Worm (Caenorhabditis elegans) whole organism, mixed stage, embryonic: ENCODE measurements around the gene pad-2.

Experiments used
- M03D4.4 ChIP-seq: sonication (generic microtip); optimal IDR thresholded peaks from 2 replicates; lab custom pipeline; 2017; ENCODE audit warnings: mild to moderate bottlenecking, missing genetic modification characterization, missing compliant biosample characterization
- bed-3 ChIP-seq: fragments of 200-800 bp; sonication (Bioruptor generic); optimal IDR thresholded peaks from 3 replicates; lab custom pipeline; 2018; ENCODE audit warnings: mild to moderate bottlenecking, missing genetic modification characterization, moderate library complexity, missing compliant biosample characterization
- blmp-1 ChIP-seq: fragments of 150-350 bp; optimal IDR thresholded peaks from 2 replicates; lab custom pipeline; 2014; ENCODE audit warnings: missing biosample characterization, missing genetic modification characterization
- ceh-39 ChIP-seq: fragments of 150-350 bp; optimal IDR thresholded peaks from 2 replicates; lab custom pipeline; 2014; ENCODE audit warnings: missing biosample characterization, missing genetic modification characterization
- ceh-43 ChIP-seq: fragments of 200-800 bp; sonication (Bioruptor generic); optimal IDR thresholded peaks from 2 replicates; lab custom pipeline; 2018; ENCODE audit warnings: mild to moderate bottlenecking, missing genetic modification characterization, moderate library complexity, missing compliant biosample characterization
- ceh-83 ChIP-seq: fragments of 200-800 bp; sonication (Bioruptor generic); optimal IDR thresholded peaks from 2 replicates; lab custom pipeline; 2018; ENCODE audit warnings: mild to moderate bottlenecking, missing genetic modification characterization, missing compliant biosample characterization
- ces-1 ChIP-seq: fragments of 150-350 bp; optimal IDR thresholded peaks from 2 replicates; lab custom pipeline; 2014; ENCODE audit warnings: missing biosample characterization, missing genetic modification reagents, missing genetic modification characterization
- drap-1 ChIP-seq: fragments of 200-800 bp; sonication (Bioruptor generic); optimal IDR thresholded peaks from 3 replicates; lab custom pipeline; 2018; ENCODE audit warnings: mild to moderate bottlenecking, missing genetic modification characterization, missing compliant biosample characterization
- elt-1 ChIP-seq: sonication (generic microtip); optimal IDR thresholded peaks from 2 replicates; lab custom pipeline; 2017; ENCODE audit warnings: missing genetic modification characterization, mild to moderate bottlenecking, missing compliant biosample characterization, antibody characterized with exemption, moderate library complexity, borderline replicate concordance; ENCODE audit not compliant: insufficient read depth
- elt-3 ChIP-seq: fragments of 150-350 bp; optimal IDR thresholded peaks from 2 replicates; lab custom pipeline; 2014; ENCODE audit warnings: missing biosample characterization, missing genetic modification characterization
- flh-1 ChIP-seq: fragments of 200-800 bp; sonication (Bioruptor generic); optimal IDR thresholded peaks from 2 replicates; lab custom pipeline; 2018; ENCODE audit warnings: mild to moderate bottlenecking, missing genetic modification characterization, moderate library complexity, missing compliant biosample characterization
- ham-2 ChIP-seq: fragments of 200-800 bp; sonication (Bioruptor generic); optimal IDR thresholded peaks from 2 replicates; lab custom pipeline; 2018; ENCODE audit warnings: mild to moderate bottlenecking, missing genetic modification characterization, missing compliant biosample characterization
- hlh-1 ChIP-seq: fragments of 150-350 bp; optimal IDR thresholded peaks from 2 replicates; lab custom pipeline; 2014; ENCODE audit warnings: missing biosample characterization, missing genetic modification reagents, missing genetic modification characterization
- lin-13 ChIP-seq: fragments of 150-350 bp; optimal IDR thresholded peaks from 2 replicates; lab custom pipeline; 2014; ENCODE audit warnings: missing biosample characterization, missing genetic modification characterization
- lin-32 ChIP-seq: fragments of 200-800 bp; sonication (Bioruptor generic); optimal IDR thresholded peaks from 2 replicates; lab custom pipeline; 2018; ENCODE audit warnings: mild to moderate bottlenecking, missing genetic modification characterization, missing compliant biosample characterization
- lsy-2 ChIP-seq: fragments of 150-350 bp; optimal IDR thresholded peaks from 2 replicates; lab custom pipeline; 2014; ENCODE audit warnings: missing biosample characterization, missing genetic modification characterization
- mep-1 ChIP-seq: fragments of 150-350 bp; optimal IDR thresholded peaks from 2 replicates; lab custom pipeline; 2017; ENCODE audit warnings: missing biosample characterization, missing genetic modification reagents, missing genetic modification characterization, inconsistent platforms
- mls-2 ChIP-seq: sonication (generic microtip); optimal IDR thresholded peaks from 2 replicates; lab custom pipeline; 2016; ENCODE audit warnings: mild to moderate bottlenecking, missing genetic modification characterization, moderate library complexity, missing compliant biosample characterization
- nhr-237 ChIP-seq: fragments of 150-350 bp; optimal IDR thresholded peaks from 2 replicates; lab custom pipeline; 2014; ENCODE audit warnings: missing biosample characterization, missing genetic modification characterization
- nhr-28 ChIP-seq: fragments of 150-350 bp; optimal IDR thresholded peaks from 2 replicates; lab custom pipeline; 2014; ENCODE audit warnings: missing biosample characterization, missing genetic modification characterization
- sem-2 ChIP-seq: fragments of 200-800 bp; sonication (Bioruptor generic); optimal IDR thresholded peaks from 2 replicates; lab custom pipeline; 2018; ENCODE audit warnings: mild to moderate bottlenecking, missing genetic modification characterization, missing compliant biosample characterization
- sptf-1 ChIP-seq: sonication (generic microtip); optimal IDR thresholded peaks from 2 replicates; lab custom pipeline; 2017; ENCODE audit warnings: mild to moderate bottlenecking, missing genetic modification characterization, moderate library complexity, missing compliant biosample characterization
- tbx-8 ChIP-seq: fragments of 200-800 bp; sonication (Bioruptor generic); optimal IDR thresholded peaks from 2 replicates; lab custom pipeline; 2018; ENCODE audit warnings: mild to moderate bottlenecking, missing genetic modification characterization, moderate library complexity, missing compliant biosample characterization
- unc-120 ChIP-seq: sonication (generic microtip); optimal IDR thresholded peaks from 2 replicates; lab custom pipeline; 2017; ENCODE audit warnings: missing genetic modification characterization, missing compliant biosample characterization; ENCODE audit not compliant: poor library complexity, severe bottlenecking
- unc-39 ChIP-seq: fragments of 150-350 bp; optimal IDR thresholded peaks from 2 replicates; lab custom pipeline; 2014; ENCODE audit warnings: missing biosample characterization, missing genetic modification characterization
- unc-62 ChIP-seq: fragments of 150-350 bp; optimal IDR thresholded peaks from 2 replicates; lab custom pipeline; 2014; ENCODE audit warnings: missing biosample characterization, missing genetic modification reagents, missing genetic modification characterization
- zip-8 ChIP-seq: fragments of 150-350 bp; optimal IDR thresholded peaks from 2 replicates; lab custom pipeline; 2014; ENCODE audit warnings: missing biosample characterization, missing genetic modification characterization

Gene pad-2

ce11 chrIII:10241332-10241829 lies 37.5 kb upstream of the pad-2 start:
- TF ChIP-seq ceh-43 (GFP tag; lab: Kevin White, UChicago) (no peak), lin-32 (GFP tag; lab: Kevin White, UChicago) (no peak), bed-3 (GFP tag; lab: Kevin White, UChicago) (no peak), M03D4.4 (tag; lab: Kevin White, UChicago) (no peak), sem-2 (GFP tag; lab: Kevin White, UChicago) (no peak)

- no peak for TF ChIP-seq nhr-237
- no peak for TF ChIP-seq elt-1 (tag; lab: Kevin White, UChicago)
- TF ChIP-seq unc-120 (tag; lab: Kevin White, UChicago), result no peak
- no peak for TF ChIP-seq ceh-39 (tag; lab: Kevin White, UChicago)
These were observed 34.9 kb upstream of the pad-2 start for ce11 chrIII:10244013-10244412.

- TF ChIP-seq unc-120 (tag; lab: Kevin White, UChicago), result peak; percentile 60
- peak; percentile 69 for TF ChIP-seq mep-1 (tag; lab: Kevin White, UChicago)
- peak; percentile 66 for TF ChIP-seq nhr-237
- TF ChIP-seq M03D4.4 (tag; lab: Kevin White, UChicago), result no peak
- no peak for TF ChIP-seq unc-39
- TF ChIP-seq mls-2 (tag; lab: Kevin White, UChicago), result no peak
- TF ChIP-seq lin-32 (GFP tag; lab: Kevin White, UChicago), result no peak
- peak; percentile 29 for TF ChIP-seq hlh-1
- TF ChIP-seq lsy-2 (tag; lab: Kevin White, UChicago), result peak; percentile 39
- TF ChIP-seq, all 35 proteins: peak for 5
These were observed 30.3 kb upstream of the pad-2 start, which contains the start of the genes div-1 and cor-1 for ce11 chrIII:10248441-10249137. TSS of gene div-1 (minus strand) at chrIII:10248559. TSS of gene cor-1 (plus strand) at chrIII:10249111.

- no peak for TF ChIP-seq tbx-8 (GFP tag; lab: Kevin White, UChicago)
- TF ChIP-seq sptf-1 (tag; lab: Kevin White, UChicago), result no peak
- no peak for TF ChIP-seq ham-2 (GFP tag; lab: Kevin White, UChicago)
- TF ChIP-seq zip-8 (tag; lab: Kevin White, UChicago), result no peak
- no peak for TF ChIP-seq drap-1
- TF ChIP-seq, all 35 proteins: peak for 0
These were observed 27.8 kb upstream of the pad-2 start for ce11 chrIII:10251114-10251513.

ce11 chrIII:10253334-10253733 lies 25.6 kb upstream of the pad-2 start:
- no peak for TF ChIP-seq lin-13 (tag; lab: Kevin White, UChicago)
- TF ChIP-seq unc-39, result no peak
- no peak for TF ChIP-seq elt-3 (tag; lab: Kevin White, UChicago)
- TF ChIP-seq elt-1 (tag; lab: Kevin White, UChicago), result no peak
- no peak for TF ChIP-seq lin-32 (GFP tag; lab: Kevin White, UChicago)

- TF ChIP-seq elt-1 (tag; lab: Kevin White, UChicago) (no peak), blmp-1 (tag; lab: Kevin White, UChicago) (no peak), ceh-43 (GFP tag; lab: Kevin White, UChicago) (no peak), ceh-39 (tag; lab: Kevin White, UChicago) (no peak), sptf-1 (tag; lab: Kevin White, UChicago) (no peak), flh-1 (GFP tag; lab: Kevin White, UChicago) (no peak), ces-1 (GFP tag; lab: Kevin White, UChicago) (no peak), unc-62 (no peak), ceh-83 (GFP tag; lab: Kevin White, UChicago) (no peak), nhr-28 (tag; lab: Kevin White, UChicago) (no peak)
These were observed 24.3 kb upstream of the pad-2 start, which contains the start of gene R01H10.4 for ce11 chrIII:10254583-10254982. TSS of gene R01H10.4 (plus strand) at chrIII:10254818.
